Worm (Caenorhabditis elegans): ENCODE results near the gene ilys-2.

ilys-2 gene

ce11 chrIV:2464156-2464555 is 3.3 kb upstream of the ilys-2 start, which contains the start of gene ilys-3:
ilys-3 (plus strand) TSS chrIV:2464456.
- TF ChIP-seq tbx-11 (GFP tag; IDR thresholded peaks at IDR 0.05), result no peak
- TF ChIP-seq ets-7 (tag; optimal IDR thresholded peaks at IDR 0.05), result no peak
- TF ChIP-seq ceh-36 (tag; optimal IDR thresholded peaks at IDR 0.05), result no peak
- TF ChIP-seq B0310.2 (tag; optimal IDR thresholded peaks at IDR 0.05), result no peak
- TF ChIP-seq ceh-13 (GFP tag; optimal IDR thresholded peaks at IDR 0.05), result no peak
- TF ChIP-seq scrt-1 (GFP tag; IDR thresholded peaks at IDR 0.05), result no peak
- no peak for TF ChIP-seq pes-1 (GFP tag; IDR thresholded peaks at IDR 0.05)
- TF ChIP-seq sea-1 (GFP tag; conservative IDR thresholded peaks at IDR 0.05), result no peak
- no peak for TF ChIP-seq F13C5.2 (tag; optimal IDR thresholded peaks at IDR 0.05)

ce11 chrIV:2466249-2466648 is 1.2 kb upstream of the ilys-2 start:
- TF ChIP-seq flt-1 (GFP tag; IDR thresholded peaks at IDR 0.05), result no peak
- no peak for TF ChIP-seq scrt-1 (GFP tag; IDR thresholded peaks at IDR 0.05)
- no peak for TF ChIP-seq sea-1 (GFP tag; conservative IDR thresholded peaks at IDR 0.05)

- TF ChIP-seq hmg-4 (GFP tag; optimal IDR thresholded peaks at IDR 0.05) (no peak), ama-1 (optimal IDR thresholded peaks at IDR 0.05) (no peak), aly-1 (tag; optimal IDR thresholded peaks at IDR 0.05) (no peak), pes-1 (GFP tag; IDR thresholded peaks at IDR 0.05) (no peak), scrt-1 (GFP tag; IDR thresholded peaks at IDR 0.05) (no peak), tbx-11 (GFP tag; IDR thresholded peaks at IDR 0.05) (no peak), ceh-36 (tag; optimal IDR thresholded peaks at IDR 0.05) (no peak), tbx-37 (GFP tag; conservative IDR thresholded peaks at IDR 0.05) (no peak), hmbx-1 (tag; optimal IDR thresholded peaks at IDR 0.05) (no peak), sea-1 (GFP tag; conservative IDR thresholded peaks at IDR 0.05) (no peak), B0310.2 (tag; optimal IDR thresholded peaks at IDR 0.05) (no peak), ets-7 (tag; optimal IDR thresholded peaks at IDR 0.05) (no peak), F13C5.2 (tag; optimal IDR thresholded peaks at IDR 0.05) (no peak), hnd-1 (tag; optimal IDR thresholded peaks at IDR 0.05) (no peak), flt-1 (GFP tag; IDR thresholded peaks at IDR 0.05) (no peak), tra-4 (tag; optimal IDR thresholded peaks at IDR 0.05) (no peak), ceh-13 (GFP tag; optimal IDR thresholded peaks at IDR 0.05) (no peak)
These were observed 2.6 kb downstream of the ilys-2 start, which contains the start of gene ilys-1 for ce11 chrIV:2470114-2470513. ilys-1 (plus strand) TSS chrIV:2470414.

ce11 chrIV:2476386-2476785 is 8.9 kb downstream of the ilys-2 start, which contains the start of gene grd-16:
grd-16 (plus strand) TSS chrIV:2476686.
- TF ChIP-seq hmbx-1 (tag; optimal IDR thresholded peaks at IDR 0.05), result no peak
- TF ChIP-seq pes-1 (GFP tag; IDR thresholded peaks at IDR 0.05), result no peak
- TF ChIP-seq F13C5.2 (tag; optimal IDR thresholded peaks at IDR 0.05), result no peak
- TF ChIP-seq ceh-13 (GFP tag; optimal IDR thresholded peaks at IDR 0.05), result no peak
- no peak for TF ChIP-seq ets-7 (tag; optimal IDR thresholded peaks at IDR 0.05)

- TF ChIP-seq hmbx-1 (tag; optimal IDR thresholded peaks at IDR 0.05), result no peak
- no peak for TF ChIP-seq ama-1 (optimal IDR thresholded peaks at IDR 0.05)
- no peak for TF ChIP-seq flt-1 (GFP tag; IDR thresholded peaks at IDR 0.05)
- TF ChIP-seq tbx-11 (GFP tag; IDR thresholded peaks at IDR 0.05), result no peak
These were observed 14.5 kb downstream of the ilys-2 start, which contains the start of gene Y69A2AL.2 for ce11 chrIV:2481955-2482354. Y69A2AL.2 (plus strand) TSS chrIV:2482255.

ce11 chrIV:2488520-2488919 is 21.0 kb downstream of the ilys-2 start, which contains the start of gene Y69A2AR.19:
Y69A2AR.19 (plus strand) TSS chrIV:2488820.
- TF ChIP-seq scrt-1 (GFP tag; IDR thresholded peaks at IDR 0.05), result no peak
- no peak for TF ChIP-seq hmg-4 (GFP tag; optimal IDR thresholded peaks at IDR 0.05)
- TF ChIP-seq sea-1 (GFP tag; conservative IDR thresholded peaks at IDR 0.05), result no peak
- TF ChIP-seq ets-7 (tag; optimal IDR thresholded peaks at IDR 0.05), result no peak
- TF ChIP-seq ceh-13 (GFP tag; optimal IDR thresholded peaks at IDR 0.05), result no peak
- no peak for TF ChIP-seq ceh-36 (tag; optimal IDR thresholded peaks at IDR 0.05)

- TF ChIP-seq hnd-1 (tag; optimal IDR thresholded peaks at IDR 0.05) (no peak), tbx-37 (GFP tag; conservative IDR thresholded peaks at IDR 0.05) (no peak), F13C5.2 (tag; optimal IDR thresholded peaks at IDR 0.05) (peak; percentile 56), tra-4 (tag; optimal IDR thresholded peaks at IDR 0.05) (no peak), pes-1 (GFP tag; IDR thresholded peaks at IDR 0.05) (no peak), sea-1 (GFP tag; conservative IDR thresholded peaks at IDR 0.05) (no peak), tbx-11 (GFP tag; IDR thresholded peaks at IDR 0.05) (no peak), ceh-36 (tag; optimal IDR thresholded peaks at IDR 0.05) (no peak)
These were observed 27.8 kb downstream of the ilys-2 start, which contains the start of the genes ccdc-12 and Y69A2AR.18 for ce11 chrIV:2495118-2495785. ccdc-12 (minus strand) TSS chrIV:2495174. Y69A2AR.18 (plus strand) TSS chrIV:2495735.

ce11 chrIV:2496084-2496483 is 28.6 kb downstream of the ilys-2 start:
- TF ChIP-seq aly-1 (tag; optimal IDR thresholded peaks at IDR 0.05) (no peak), ets-7 (tag; optimal IDR thresholded peaks at IDR 0.05) (no peak), hmbx-1 (tag; optimal IDR thresholded peaks at IDR 0.05) (no peak), ama-1 (optimal IDR thresholded peaks at IDR 0.05) (no peak), pes-1 (GFP tag; IDR thresholded peaks at IDR 0.05) (no peak), B0310.2 (tag; optimal IDR thresholded peaks at IDR 0.05) (no peak), F13C5.2 (tag; optimal IDR thresholded peaks at IDR 0.05) (no peak), tbx-37 (GFP tag; conservative IDR thresholded peaks at IDR 0.05) (no peak), ceh-13 (GFP tag; optimal IDR thresholded peaks at IDR 0.05) (no peak)
